Worm (Caenorhabditis elegans) whole organism, L3 larva: ENCODE measurements around the gene W07G4.2.

Source experiments
- R02D3.7 ChIP-seq: fragments of 150-350 bp; optimal IDR thresholded peaks from 2 replicates; lab custom pipeline; 2014; ENCODE audit warnings: missing biosample characterization, missing genetic modification characterization
- aly-2 ChIP-seq: fragments of 150-350 bp; optimal IDR thresholded peaks from 2 replicates; lab custom pipeline; 2014; ENCODE audit warnings: missing biosample characterization, missing genetic modification characterization
- ceh-16 ChIP-seq: sonication (generic microtip); optimal IDR thresholded peaks from 2 replicates; lab custom pipeline; 2017; ENCODE audit warnings: missing biosample characterization, missing genetic modification characterization
- ceh-28 ChIP-seq: fragments of 150-350 bp; optimal IDR thresholded peaks from 2 replicates; lab custom pipeline; 2014; ENCODE audit warnings: missing biosample characterization, missing genetic modification reagents, missing genetic modification characterization
- daf-12 ChIP-seq: fragments of 150-350 bp; optimal IDR thresholded peaks from 2 replicates; lab custom pipeline; 2014; ENCODE audit warnings: missing biosample characterization, missing genetic modification reagents, missing genetic modification characterization
- egl-27 ChIP-seq: sonication (generic microtip); optimal IDR thresholded peaks from 4 replicates; lab custom pipeline; 2017; ENCODE audit warnings: missing biosample characterization, missing genetic modification reagents, missing genetic modification characterization
- egl-5 ChIP-seq: fragments of 150-350 bp; optimal IDR thresholded peaks from 2 replicates; lab custom pipeline; 2017; ENCODE audit warnings: missing biosample characterization, missing genetic modification reagents, missing genetic modification characterization, inconsistent platforms
- elt-1 ChIP-seq: fragments of 150-350 bp; optimal IDR thresholded peaks from 2 replicates; lab custom pipeline; 2014; ENCODE audit warnings: missing biosample characterization, missing genetic modification characterization
- elt-2 ChIP-seq: sonication (generic microtip); optimal IDR thresholded peaks from 2 replicates; lab custom pipeline; 2016; ENCODE audit warnings: missing genetic modification reagents, mild to moderate bottlenecking, missing genetic modification characterization, missing compliant biosample characterization
- elt-3 ChIP-seq, 3 experiments: fragments of 150-350 bp in 1 of 3; sonication (generic microtip) in 2 of 3; optimal IDR thresholded peaks; 2 replicates in 2 of 3; 4 replicates in 1 of 3; lab custom pipeline; 2014 to 2017; ENCODE audit warnings: missing biosample characterization in 3 of 3, missing genetic modification characterization in 3 of 3
- eor-1 ChIP-seq, 2 experiments: fragments of 150-350 bp; optimal IDR thresholded peaks; 2 replicates each; lab custom pipeline; 2014 to 2018; ENCODE audit warnings: missing biosample characterization in 2 of 2, missing genetic modification characterization in 2 of 2
- fos-1 ChIP-seq: fragments of 150-350 bp; optimal IDR thresholded peaks from 2 replicates; lab custom pipeline; 2014; ENCODE audit warnings: missing biosample characterization, missing genetic modification characterization
- hmg-11 ChIP-seq: sonication (generic microtip); optimal IDR thresholded peaks from 2 replicates; lab custom pipeline; 2016; ENCODE audit warnings: missing genetic modification characterization, missing compliant biosample characterization
- jun-1 ChIP-seq: fragments of 150-350 bp; optimal IDR thresholded peaks from 2 replicates; lab custom pipeline; 2014; ENCODE audit warnings: missing biosample characterization, missing genetic modification reagents, missing genetic modification characterization
- lin-15B ChIP-seq: fragments of 150-350 bp; optimal IDR thresholded peaks from 2 replicates; lab custom pipeline; 2014; ENCODE audit warnings: missing biosample characterization, missing genetic modification characterization
- lin-39 ChIP-seq: fragments of 150-350 bp; optimal IDR thresholded peaks from 2 replicates; lab custom pipeline; 2018; ENCODE audit warnings: missing biosample characterization, missing genetic modification reagents, missing genetic modification characterization
- mdl-1 ChIP-seq: fragments of 150-350 bp; optimal IDR thresholded peaks from 2 replicates; lab custom pipeline; 2014; ENCODE audit warnings: missing biosample characterization, missing genetic modification characterization
- mml-1 ChIP-seq: fragments of 150-350 bp; sonication (generic microtip); optimal IDR thresholded peaks from 3 replicates; lab custom pipeline; 2014; ENCODE audit warnings: missing biosample characterization, missing genetic modification characterization
- nfya-1 ChIP-seq: sonication (generic microtip); optimal IDR thresholded peaks from 2 replicates; lab custom pipeline; 2017; ENCODE audit warnings: missing genetic modification characterization, mild to moderate bottlenecking, missing compliant biosample characterization, antibody characterized with exemption, moderate library complexity; ENCODE audit not compliant: insufficient read depth
- nhr-11 ChIP-seq: fragments of 150-350 bp; optimal IDR thresholded peaks from 2 replicates; lab custom pipeline; 2014; ENCODE audit warnings: missing biosample characterization, missing genetic modification characterization
- nhr-23 ChIP-seq: fragments of 150-350 bp; optimal IDR thresholded peaks from 2 replicates; lab custom pipeline; 2014; ENCODE audit warnings: missing biosample characterization, missing genetic modification reagents, missing genetic modification characterization
- nhr-237 ChIP-seq: fragments of 150-350 bp; optimal IDR thresholded peaks from 2 replicates; lab custom pipeline; 2014; ENCODE audit warnings: missing biosample characterization, missing genetic modification characterization
- nhr-25 ChIP-seq: sonication (generic microtip); optimal IDR thresholded peaks from 2 replicates; lab custom pipeline; 2017; ENCODE audit warnings: missing biosample characterization, missing genetic modification characterization
- nhr-43 ChIP-seq: sonication (generic microtip); optimal IDR thresholded peaks from 2 replicates; lab custom pipeline; 2016; ENCODE audit warnings: mild to moderate bottlenecking, missing genetic modification characterization, missing compliant biosample characterization; ENCODE audit not compliant: poor library complexity, severe bottlenecking
- nhr-67 ChIP-seq: fragments of 150-350 bp; optimal IDR thresholded peaks from 2 replicates; lab custom pipeline; 2014; ENCODE audit warnings: missing biosample characterization, missing genetic modification characterization
- nhr-77 ChIP-seq: fragments of 150-350 bp; optimal IDR thresholded peaks from 2 replicates; lab custom pipeline; 2014; ENCODE audit warnings: missing biosample characterization, missing genetic modification characterization
- pha-4 ChIP-seq: fragments of 150-350 bp; optimal IDR thresholded peaks from 2 replicates; lab custom pipeline; 2014; ENCODE audit warnings: missing biosample characterization, missing genetic modification reagents, missing genetic modification characterization
- pqm-1 ChIP-seq: fragments of 150-350 bp; optimal IDR thresholded peaks from 2 replicates; lab custom pipeline; 2017; ENCODE audit warnings: missing biosample characterization, missing genetic modification characterization, inconsistent platforms
- sea-2 ChIP-seq: fragments of 150-350 bp; sonication (generic microtip); optimal IDR thresholded peaks from 4 replicates; lab custom pipeline; 2014; ENCODE audit warnings: missing biosample characterization, missing genetic modification reagents, missing genetic modification characterization
- skn-1 ChIP-seq: fragments of 150-350 bp; optimal IDR thresholded peaks from 2 replicates; lab custom pipeline; 2014; ENCODE audit warnings: missing biosample characterization, missing genetic modification characterization
- tbx-2 ChIP-seq: sonication (generic microtip); optimal IDR thresholded peaks from 2 replicates; lab custom pipeline; 2016; ENCODE audit warnings: mild to moderate bottlenecking, missing genetic modification characterization, missing compliant biosample characterization
- unc-62 ChIP-seq: fragments of 150-350 bp; sonication (generic microtip); optimal IDR thresholded peaks from 4 replicates; lab custom pipeline; 2014; ENCODE audit warnings: missing biosample characterization, missing genetic modification reagents, missing genetic modification characterization
- ztf-11 ChIP-seq: fragments of 150-350 bp; optimal IDR thresholded peaks from 2 replicates; lab custom pipeline; 2014; ENCODE audit warnings: missing biosample characterization, missing genetic modification characterization
- ztf-4 ChIP-seq: fragments of 150-350 bp; optimal IDR thresholded peaks from 2 replicates; lab custom pipeline; 2014; ENCODE audit warnings: missing biosample characterization, missing genetic modification characterization

Gene W07G4.2

DNA sequence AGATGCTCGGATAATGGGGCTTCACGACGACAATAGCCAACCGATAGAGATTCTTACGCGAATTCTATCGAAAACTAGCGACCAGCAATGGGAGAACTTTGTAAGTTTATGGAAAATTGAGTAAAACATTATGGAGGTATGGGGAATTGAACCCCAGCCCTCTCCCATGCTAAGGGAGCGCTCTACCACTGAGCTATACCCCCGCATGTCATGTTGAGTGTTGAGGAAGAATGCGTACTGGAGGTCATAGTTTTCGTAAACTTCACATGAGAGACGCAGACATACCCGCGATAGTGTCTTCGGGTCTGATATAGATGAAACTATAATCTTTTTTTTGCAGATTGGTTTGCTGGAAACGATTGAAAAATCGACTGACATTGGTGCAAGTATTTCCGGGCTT, 33.0 kb downstream of the W07G4.2 start (continued):
- TF ChIP-seq sea-2 (GFP tag; lab: Kevin White, UChicago) (no peak), ceh-16 (tag; lab: Kevin White, UChicago) (no peak), ztf-4 (tag; lab: Kevin White, UChicago) (peak; percentile 2), egl-5 (tag; lab: Kevin White, UChicago) (no peak), egl-27 (no peak), mml-1 (tag; lab: Kevin White, UChicago) (no peak), unc-62 (GFP tag; lab: Kevin White, UChicago) (no peak), nhr-23 (tag; lab: Kevin White, UChicago) (peak; percentile 41), ztf-11 (tag; lab: Kevin White, UChicago) (no peak)

- peak; percentile 12 for TF ChIP-seq pha-4 (tag; lab: Kevin White, UChicago)
- TF ChIP-seq aly-2 (tag; lab: Kevin White, UChicago), result no peak
- TF ChIP-seq elt-2 (tag; lab: Kevin White, UChicago), result peak; percentile 61
- TF ChIP-seq nhr-67, result no peak
- TF ChIP-seq mdl-1 (tag; lab: Kevin White, UChicago), result no peak
- TF ChIP-seq pqm-1 (tag; lab: Kevin White, UChicago), result peak; percentile 27
- TF ChIP-seq skn-1 (tag; lab: Kevin White, UChicago), result no peak
- TF ChIP-seq nhr-11 (tag; lab: Kevin White, UChicago), result no peak
- no peak for TF ChIP-seq elt-3 (tag; optimal IDR thresholded peaks at IDR 0.05; lab: Kevin White, UChicago)
- no peak for TF ChIP-seq elt-1 (tag; lab: Kevin White, UChicago)
These were observed 34.3 kb downstream of the W07G4.2 start, which contains the start of gene inft-2 for ce11 chrV:13002070-13002469. TSS of gene inft-2 (plus strand) at chrV:13002317.

- TF ChIP-seq nhr-43 (tag; lab: Kevin White, UChicago), result no peak
- TF ChIP-seq hmg-11 (tag; lab: Kevin White, UChicago), result no peak
- TF ChIP-seq ztf-11 (tag; lab: Kevin White, UChicago), result no peak
- TF ChIP-seq R02D3.7 (tag; lab: Kevin White, UChicago), result no peak
- no peak for TF ChIP-seq jun-1 (tag; lab: Kevin White, UChicago)
- no peak for TF ChIP-seq ceh-28 (tag; lab: Kevin White, UChicago)
- TF ChIP-seq tbx-2 (tag; lab: Kevin White, UChicago), result no peak
- TF ChIP-seq daf-12 (tag; lab: Kevin White, UChicago), result no peak
- no peak for TF ChIP-seq elt-2 (tag; lab: Kevin White, UChicago)
- no peak for TF ChIP-seq nhr-25 (tag; lab: Kevin White, UChicago)
- TF ChIP-seq nhr-23 (tag; lab: Kevin White, UChicago), result no peak
- no peak for TF ChIP-seq eor-1 (tag; optimal IDR thresholded peaks at IDR 0.05; lab: Kevin White, UChicago)
- TF ChIP-seq nhr-67, result no peak
- TF ChIP-seq nhr-77 (tag; lab: Kevin White, UChicago), result no peak
- TF ChIP-seq nfya-1 (tag; lab: Kevin White, UChicago), result no peak
These were observed 36.3 kb downstream of the W07G4.2 start for ce11 chrV:13000068-13000467.

ce11 chrV:12999559-12999958, 36.8 kb downstream of the W07G4.2 start, which contains the start of gene far-4:
TSS of gene far-4 (minus strand) at chrV:12999659.
- TF ChIP-seq pha-4 (tag; lab: Kevin White, UChicago) (no peak), elt-2 (tag; lab: Kevin White, UChicago) (no peak), nhr-11 (tag; lab: Kevin White, UChicago) (no peak), lin-15B (no peak), ceh-28 (tag; lab: Kevin White, UChicago) (no peak), mml-1 (tag; lab: Kevin White, UChicago) (no peak), mdl-1 (tag; lab: Kevin White, UChicago) (no peak), nhr-23 (tag; lab: Kevin White, UChicago) (no peak), nhr-43 (tag; lab: Kevin White, UChicago) (no peak), eor-1 (tag; optimal IDR thresholded peaks at IDR 0.05; lab: Kevin White, UChicago) (no peak), sea-2 (GFP tag; lab: Kevin White, UChicago) (no peak), lin-39 (tag; lab: Kevin White, UChicago) (no peak), tbx-2 (tag; lab: Kevin White, UChicago) (no peak), fos-1 (tag; lab: Kevin White, UChicago) (no peak), nhr-237 (tag; lab: Kevin White, UChicago) (no peak)
